Worm (Caenorhabditis elegans): ENCODE measurements around the gene T26A5.8.

DNA sequence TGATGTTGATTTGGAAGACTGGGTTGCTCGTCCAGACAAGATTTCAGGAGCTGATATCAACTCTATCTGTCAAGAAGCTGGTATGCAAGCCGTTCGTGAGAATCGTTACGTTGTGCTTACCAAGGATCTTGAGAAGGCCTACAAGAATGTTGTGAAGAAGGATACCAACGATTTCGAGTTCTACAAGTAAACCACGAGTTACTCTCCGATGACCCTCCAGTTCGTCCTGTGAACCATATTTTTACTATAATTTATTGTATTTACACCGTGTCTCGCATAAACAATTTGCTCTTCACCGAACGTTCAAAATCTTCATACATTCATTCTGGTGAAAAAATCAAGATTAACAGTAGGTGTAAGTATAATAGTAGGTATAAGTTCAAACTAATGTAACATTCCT lies 28.3 kb upstream of the T26A5.8 start:
- no peak for TF ChIP-seq ceh-82 (tag; optimal IDR thresholded peaks at IDR 0.05)
- TF ChIP-seq sma-9 (GFP tag; optimal IDR thresholded peaks at IDR 0.05) = no peak
- no peak for TF ChIP-seq sma-9 (tag; optimal IDR thresholded peaks at IDR 0.05)
